Fruit fly (Drosophila melanogaster): Measurements from ENCODE around the gene Gp93.

Gene Gp93

dm6 chr3R:27948421-27948906 lies at the start of gene Gp93 (continued):
- TF ChIP-seq CG13287 (GFP tag; IDR thresholded peaks at IDR 0.05; ENCODE audit: partially characterized antibody) (peak; percentile 47; the same call in 1 of the 2 replicates), sc (optimal IDR thresholded peaks at IDR 0.05) (no peak), sc (GFP tag; optimal IDR thresholded peaks at IDR 0.05) (no peak), gro (GFP tag; optimal IDR thresholded peaks at IDR 0.05) (no peak), Myb (GFP tag; optimal IDR thresholded peaks at IDR 0.05) (no peak), CG3995 (GFP tag; optimal IDR thresholded peaks at IDR 0.05) (no peak), CG10274 (GFP tag; optimal IDR thresholded peaks at IDR 0.05) (no peak), CG30403 (GFP tag; optimal IDR thresholded peaks at IDR 0.05) (peak; percentile 70), CG10565 (GFP tag; optimal IDR thresholded peaks at IDR 0.05) (no peak), CG6654 (GFP tag; optimal IDR thresholded peaks at IDR 0.05) (no peak), slbo (GFP tag; IDR thresholded peaks at IDR 0.05) (peak; percentile 86), Xbp1 (GFP tag; optimal IDR thresholded peaks at IDR 0.05) (peak; percentile 98), unc-4 (GFP tag; IDR thresholded peaks at IDR 0.05; ENCODE audit: partially characterized antibody) (no peak), Hr78 (GFP tag; optimal IDR thresholded peaks at IDR 0.05) (no peak), CG17612 (GFP tag; IDR thresholded peaks at IDR 0.05) (peak; percentile 48; the same call in 1 of the 2 replicates), ash1 (GFP tag; optimal IDR thresholded peaks at IDR 0.05) (no peak), nerfin-2 (GFP tag; IDR thresholded peaks at IDR 0.05; ENCODE audit: partially characterized antibody) (no peak), CG6689 (GFP tag; IDR thresholded peaks at IDR 0.05) (peak; percentile 70), CG10654 (GFP tag; optimal IDR thresholded peaks at IDR 0.05) (no peak), Atf3 (GFP tag; optimal IDR thresholded peaks at IDR 0.05) (peak; percentile 9), prd (optimal IDR thresholded peaks at IDR 0.05) (no peak), prd (GFP tag; IDR thresholded peaks at IDR 0.05) (peak; percentile 80), CG30431 (GFP tag; optimal IDR thresholded peaks at IDR 0.05) (peak; percentile 29), Camta (GFP tag; optimal IDR thresholded peaks at IDR 0.05) (peak; percentile 21), usp (GFP tag; optimal IDR thresholded peaks at IDR 0.05) (no peak), E2f1 (GFP tag; IDR thresholded peaks at IDR 0.05) (no peak), bsh (GFP tag; optimal IDR thresholded peaks at IDR 0.05) (peak; percentile 20 to 53), CG6813 (GFP tag; optimal IDR thresholded peaks at IDR 0.05) (no peak), BEAF-32 (GFP tag; optimal IDR thresholded peaks at IDR 0.05) (no peak), CG1233 (GFP tag; optimal IDR thresholded peaks at IDR 0.05) (no peak), CG8290 (GFP tag; optimal IDR thresholded peaks at IDR 0.05) (no peak), CG8290 (tag; optimal IDR thresholded peaks at IDR 0.05) (peak in 1 of 2 experiments; percentile 59), bcd (GFP tag; optimal IDR thresholded peaks at IDR 0.05) (peak; percentile 38), CG8359 (GFP tag; optimal IDR thresholded peaks at IDR 0.05; ENCODE audit: borderline replicate concordance) (no peak), CG15601 (tag; optimal IDR thresholded peaks at IDR 0.05) (no peak), CG9609 (GFP tag; optimal IDR thresholded peaks at IDR 0.05) (no peak), CG17361 (GFP tag; IDR thresholded peaks at IDR 0.05) (peak; percentile 85), Kr (GFP tag; optimal IDR thresholded peaks at IDR 0.05) (no peak), slou (GFP tag; optimal IDR thresholded peaks at IDR 0.05) (peak; percentile 12), CG13775 (GFP tag; optimal IDR thresholded peaks at IDR 0.05) (peak; percentile 67), knrl (GFP tag; IDR thresholded peaks at IDR 0.05; ENCODE audit: partially characterized antibody) (no peak), CG7963 (GFP tag; IDR thresholded peaks at IDR 0.05; ENCODE audit: partially characterized antibody) (no peak), CG11696 (GFP tag; IDR thresholded peaks at IDR 0.05) (peak; percentile 100), Eip74EF (GFP tag; optimal IDR thresholded peaks at IDR 0.05) (no peak), Bdp1 (GFP tag; optimal IDR thresholded peaks at IDR 0.05) (no peak), oc (tag; optimal IDR thresholded peaks at IDR 0.05) (no peak), Fer3 (tag; optimal IDR thresholded peaks at IDR 0.05) (peak; percentile 58), fd102C (GFP tag; optimal IDR thresholded peaks at IDR 0.05) (no peak), caup (GFP tag; optimal IDR thresholded peaks at IDR 0.05; ENCODE audit: severe bottlenecking) (no peak), jigr1 (GFP tag; IDR thresholded peaks at IDR 0.05) (no peak)

All from whole organism, embryonic.